Fruit fly (Drosophila melanogaster): Measurements from ENCODE around the gene Atx2.

- TF ChIP-seq OdsH (GFP tag; optimal IDR thresholded peaks at IDR 0.05) (no peak), Myc (optimal IDR thresholded peaks at IDR 0.05) (no peak), Mio (GFP tag; optimal IDR thresholded peaks at IDR 0.05) (no peak), lola (GFP tag; optimal IDR thresholded peaks at IDR 0.05) (no peak), fru (GFP tag; optimal IDR thresholded peaks at IDR 0.05) (no peak), foxo (GFP tag; optimal IDR thresholded peaks at IDR 0.05) (no peak)
Measured at dm6 chr3R:15458186-15458715, 50.0 kb downstream of the Atx2 start.
